Fruit fly (Drosophila melanogaster): ENCODE results near the gene CG4393.

Gene CG4393

DNA sequence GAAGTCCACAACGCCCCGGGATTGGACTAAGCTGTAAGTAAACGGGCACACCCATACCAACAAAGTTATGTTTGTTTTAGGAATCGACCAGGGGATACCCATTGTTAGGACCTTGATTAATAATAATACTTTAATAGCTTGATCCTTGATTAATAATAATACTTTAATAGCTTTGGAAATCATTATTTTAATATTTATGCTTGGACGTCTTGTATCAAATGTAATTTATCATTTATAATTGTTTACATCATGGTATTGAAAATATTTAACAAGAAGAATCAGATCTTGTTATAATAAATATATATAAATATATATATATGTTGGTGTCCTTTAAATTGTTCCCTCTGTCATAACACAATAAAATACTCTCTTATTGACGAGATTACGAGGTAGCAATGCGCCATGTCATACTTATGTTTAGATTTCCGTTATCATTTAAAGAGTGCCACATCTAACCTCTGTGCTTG, 27.6 kb downstream of the CG4393 start:
- TF ChIP-seq CG3032 (tag; optimal IDR thresholded peaks at IDR 0.05): peak; percentile 80
- no peak for TF ChIP-seq fd85E (GFP tag; optimal IDR thresholded peaks at IDR 0.05)
- TF ChIP-seq cyc (GFP tag; optimal IDR thresholded peaks at IDR 0.05): peak; percentile 22
- TF ChIP-seq Blimp-1 (GFP tag; optimal IDR thresholded peaks at IDR 0.05): peak; percentile 38
- TF ChIP-seq Sox14 (GFP tag; optimal IDR thresholded peaks at IDR 0.05): peak; percentile 32
- TF ChIP-seq CG9139 (GFP tag; optimal IDR thresholded peaks at IDR 0.05): peak; percentile 50
- TF ChIP-seq CG8119 (GFP tag; IDR thresholded peaks at IDR 0.05): peak; percentile 91
- peak; percentile 61 for TF ChIP-seq CG10669 (GFP tag; optimal IDR thresholded peaks at IDR 0.05)
- peak; percentile 67 for TF ChIP-seq CG6792 (GFP tag; optimal IDR thresholded peaks at IDR 0.05)
- peak; percentile 62 for TF ChIP-seq CG7368 (GFP tag; optimal IDR thresholded peaks at IDR 0.05)
- TF ChIP-seq CG8632 (GFP tag; optimal IDR thresholded peaks at IDR 0.05): peak; percentile 85
- peak; percentile 48 for TF ChIP-seq lz (GFP tag; optimal IDR thresholded peaks at IDR 0.05)
- peak; percentile 59 for TF ChIP-seq CG11902 (GFP tag; optimal IDR thresholded peaks at IDR 0.05)
- peak; percentile 29 to 78 for TF ChIP-seq salr (GFP tag; optimal IDR thresholded peaks at IDR 0.05)
- peak; percentile 45 for TF ChIP-seq dac (GFP tag; optimal IDR thresholded peaks at IDR 0.05)
- peak; percentile 27 for TF ChIP-seq Eip75B (GFP tag; optimal IDR thresholded peaks at IDR 0.05)
- TF ChIP-seq CG15336 (GFP tag; IDR thresholded peaks at IDR 0.05): peak; percentile 93
- no peak for TF ChIP-seq CG6276 (GFP tag; optimal IDR thresholded peaks at IDR 0.05)
- no peak for TF ChIP-seq CG1621 (tag; optimal IDR thresholded peaks at IDR 0.05)
- TF ChIP-seq Smox (GFP tag; optimal IDR thresholded peaks at IDR 0.05): peak; percentile 57
- peak; percentile 64 for TF ChIP-seq CG11762 (GFP tag; optimal IDR thresholded peaks at IDR 0.05; ENCODE audit: insufficient read depth)
- peak; percentile 68 for TF ChIP-seq svp (GFP tag)
- TF ChIP-seq CG8319 (GFP tag; optimal IDR thresholded peaks at IDR 0.05): peak; percentile 18
- peak; percentile 55 for TF ChIP-seq pdm3 (GFP tag; optimal IDR thresholded peaks at IDR 0.05)
- peak; percentile 57 to 68 for TF ChIP-seq ss (GFP tag; optimal IDR thresholded peaks at IDR 0.05)
- TF ChIP-seq Sox102F (GFP tag; optimal IDR thresholded peaks at IDR 0.05): no peak
- TF ChIP-seq CG32006 (GFP tag; optimal IDR thresholded peaks at IDR 0.05): peak; percentile 91
- peak; percentile 23 for TF ChIP-seq CG16779 (tag; optimal IDR thresholded peaks at IDR 0.05)
- TF ChIP-seq net (GFP tag; optimal IDR thresholded peaks at IDR 0.05): peak; percentile 68
- TF ChIP-seq dsx (GFP tag; optimal IDR thresholded peaks at IDR 0.05; ENCODE audit: poor library complexity, severe bottlenecking): peak; percentile 84
- peak; percentile 43 for TF ChIP-seq CG6808 (GFP tag; optimal IDR thresholded peaks at IDR 0.05)
- TF ChIP-seq Gug (GFP tag; IDR thresholded peaks at IDR 0.05): peak; percentile 48; the same call in 1 of the 2 replicates
- TF ChIP-seq Hr39 (GFP tag; optimal IDR thresholded peaks at IDR 0.05): peak; percentile 42
- peak; percentile 65 for TF ChIP-seq Lpt (GFP tag; optimal IDR thresholded peaks at IDR 0.05)
- peak; percentile 52 for TF ChIP-seq vri (GFP tag; optimal IDR thresholded peaks at IDR 0.05)
- TF ChIP-seq CG4318 (GFP tag; optimal IDR thresholded peaks at IDR 0.05): peak; percentile 70
- TF ChIP-seq CG3919 (GFP tag; optimal IDR thresholded peaks at IDR 0.05): peak; percentile 75
- peak; percentile 46 for TF ChIP-seq spab (GFP tag; optimal IDR thresholded peaks at IDR 0.05)
- TF ChIP-seq Hr4 (GFP tag; optimal IDR thresholded peaks at IDR 0.05): peak; percentile 66
- TF ChIP-seq eg (GFP tag; IDR thresholded peaks at IDR 0.05): peak; percentile 86
- TF ChIP-seq OdsH (GFP tag; optimal IDR thresholded peaks at IDR 0.05): peak; percentile 83
- TF ChIP-seq CG6854 (GFP tag; optimal IDR thresholded peaks at IDR 0.05): no peak
- no peak for TF ChIP-seq Ets21C (GFP tag; optimal IDR thresholded peaks at IDR 0.05)
- TF ChIP-seq Hr38 (GFP tag; optimal IDR thresholded peaks at IDR 0.05): no peak
- peak; percentile 50; the same call in 1 of the 2 replicates for TF ChIP-seq CG11294 (GFP tag; IDR thresholded peaks at IDR 0.05)
- TF ChIP-seq Met (GFP tag; optimal IDR thresholded peaks at IDR 0.05): peak; percentile 66
- peak; percentile 92 for TF ChIP-seq Eip78C (GFP tag)
- TF ChIP-seq esn (GFP tag; optimal IDR thresholded peaks at IDR 0.05): peak; percentile 72
- TF ChIP-seq CG6163 (GFP tag; IDR thresholded peaks at IDR 0.05): peak; percentile 71
- TF ChIP-seq CG31627 (GFP tag; optimal IDR thresholded peaks at IDR 0.05): peak; percentile 39
- TF ChIP-seq fkh (GFP tag; optimal IDR thresholded peaks at IDR 0.05): peak; percentile 34
- TF ChIP-seq achi (GFP tag; optimal IDR thresholded peaks at IDR 0.05): peak; percentile 86

Data from whole organism, prepupa.